Fruit fly (Drosophila melanogaster) whole organism, adult: ENCODE measurements around the gene CG13300.

Source experiments
- CG11617 ChIP-seq: fragments of 200-800 bp; sonication (Bioruptor generic); optimal IDR thresholded peaks from 2 replicates; lab custom pipeline; 2017; ENCODE audit warnings: mild to moderate bottlenecking, missing biosample characterization, missing genetic modification reagents, missing genetic modification characterization
- CG12768 ChIP-seq: fragments of 200-800 bp; sonication (Bioruptor generic); optimal IDR thresholded peaks from 2 replicates; lab custom pipeline; 2017; ENCODE audit warnings: missing biosample characterization, missing genetic modification characterization, mild to moderate bottlenecking, moderate library complexity, missing genetic modification reagents
- CG14711 ChIP-seq: fragments of 200-800 bp; sonication (Bioruptor generic); optimal IDR thresholded peaks from 2 replicates; lab custom pipeline; 2018; ENCODE audit warnings: missing biosample characterization, mild to moderate bottlenecking, missing genetic modification characterization, moderate library complexity
- CG1620 ChIP-seq: fragments of 200-800 bp; sonication (Bioruptor generic); optimal IDR thresholded peaks from 2 replicates; lab custom pipeline; 2016; ENCODE audit warnings: missing biosample characterization, missing genetic modification characterization
- CG33017 ChIP-seq: fragments of 200-800 bp; sonication (Bioruptor generic); optimal IDR thresholded peaks from 2 replicates; lab custom pipeline; 2018; ENCODE audit warnings: missing biosample characterization, mild to moderate bottlenecking, missing genetic modification characterization, moderate library complexity
- CG5204 ChIP-seq: fragments of 200-800 bp; sonication (Bioruptor generic); optimal IDR thresholded peaks from 2 replicates; lab custom pipeline; 2016; ENCODE audit warnings: missing biosample characterization, missing genetic modification characterization
- CG7045 ChIP-seq: fragments of 200-800 bp; sonication (Bioruptor generic); optimal IDR thresholded peaks from 2 replicates; lab custom pipeline; 2017; ENCODE audit warnings: missing biosample characterization, mild to moderate bottlenecking, missing genetic modification characterization
- CG7101 ChIP-seq: fragments of 200-800 bp; sonication (Bioruptor generic); optimal IDR thresholded peaks from 2 replicates; lab custom pipeline; 2018; ENCODE audit warnings: missing biosample characterization, mild to moderate bottlenecking, missing genetic modification characterization, moderate library complexity
- Clk ChIP-seq: fragments of 200-800 bp; sonication (Bioruptor generic); optimal IDR thresholded peaks from 2 replicates; lab custom pipeline; 2017; ENCODE audit warnings: missing biosample characterization, missing genetic modification characterization
- Crg-1 ChIP-seq: fragments of 200-800 bp; sonication (Bioruptor generic); optimal IDR thresholded peaks from 2 replicates; lab custom pipeline; 2016; ENCODE audit warnings: missing biosample characterization, missing genetic modification characterization
- Hr96 ChIP-seq: fragments of 200-800 bp; sonication (Bioruptor generic); optimal IDR thresholded peaks from 2 replicates; lab custom pipeline; 2016; ENCODE audit warnings: missing biosample characterization, missing genetic modification characterization
- Mnt ChIP-seq: fragments of 200-800 bp; sonication (Bioruptor generic); optimal IDR thresholded peaks from 2 replicates; lab custom pipeline; 2016; ENCODE audit warnings: missing biosample characterization, mild to moderate bottlenecking, missing genetic modification characterization
- bab1 ChIP-seq: fragments of 200-800 bp; sonication (Bioruptor generic); optimal IDR thresholded peaks from 3 replicates; lab custom pipeline; 2019; ENCODE audit warnings: missing biosample characterization, mild to moderate bottlenecking, missing genetic modification characterization, moderate library complexity
- cic ChIP-seq: fragments of 200-800 bp; sonication (Bioruptor generic); optimal IDR thresholded peaks from 2 replicates; lab custom pipeline; 2017; ENCODE audit warnings: missing biosample characterization, mild to moderate bottlenecking, missing genetic modification characterization, moderate library complexity
- cnc ChIP-seq, 2 experiments: fragments of >200 bp; optimal IDR thresholded peaks; 2 replicates each; lab custom pipeline; 2017
- kay ChIP-seq: fragments of 200-800 bp; sonication (Bioruptor generic); peaks from one replicate; lab custom pipeline; 2016; ENCODE audit warnings: missing biosample characterization, missing genetic modification characterization, borderline replicate concordance
- ovo ChIP-seq: fragments of 200-800 bp; sonication (Bioruptor generic); optimal IDR thresholded peaks from 2 replicates; lab custom pipeline; 2016; ENCODE audit warnings: missing biosample characterization, missing genetic modification characterization
- pad ChIP-seq: fragments of 200-800 bp; sonication (Bioruptor generic); optimal IDR thresholded peaks from 3 replicates; lab custom pipeline; 2017; ENCODE audit warnings: missing biosample characterization, missing genetic modification characterization, mild to moderate bottlenecking, moderate library complexity, missing genetic modification reagents
- tj ChIP-seq: fragments of 200-800 bp; sonication (Bioruptor generic); optimal IDR thresholded peaks from 3 replicates; lab custom pipeline; 2017; ENCODE audit warnings: missing biosample characterization, mild to moderate bottlenecking, missing genetic modification characterization, moderate library complexity
- toe ChIP-seq: fragments of 200-800 bp; sonication (Bioruptor generic); optimal IDR thresholded peaks from 2 replicates; lab custom pipeline; 2016; ENCODE audit warnings: missing biosample characterization, missing genetic modification characterization

The CG13300 gene

DNA sequence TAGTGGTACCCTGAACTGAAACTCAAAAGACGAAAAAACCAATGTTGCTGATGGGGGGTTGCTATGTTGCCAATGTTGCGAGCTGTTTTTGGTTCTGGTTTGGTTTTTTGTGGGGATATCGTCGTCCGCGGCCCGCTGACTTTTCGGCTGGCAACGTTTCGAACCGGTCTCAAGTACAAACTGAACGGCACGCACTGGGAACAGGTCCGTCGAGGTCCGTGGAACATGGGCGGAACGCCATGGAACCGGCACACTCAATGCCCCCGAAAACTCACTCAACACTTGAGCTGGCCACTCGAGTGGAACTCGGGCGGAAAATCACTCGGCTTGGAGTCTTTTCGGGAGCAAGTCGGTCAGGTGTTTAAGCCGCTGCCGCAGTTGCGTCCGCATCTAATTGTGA lies at the start of gene CG13300:
TSS of gene CG13300 (minus strand) at position 159 of the 400 bp plus-strand sequence.
- TF ChIP-seq CG7101 (tag; lab: Kevin White, UChicago), result no peak
- TF ChIP-seq Crg-1 (GFP tag; lab: Kevin White, UChicago), result no peak
- TF ChIP-seq toe, result no peak
- no peak for TF ChIP-seq Mnt
- TF ChIP-seq cnc (optimal IDR thresholded peaks at IDR 0.05; lab: Kevin White, UChicago), result no peak
- TF ChIP-seq tj, result no peak
- TF ChIP-seq ovo (GFP tag; lab: Kevin White, UChicago), result no peak
- no peak for TF ChIP-seq CG5204 (GFP tag; lab: Kevin White, UChicago)
- TF ChIP-seq Hr96 (GFP tag; lab: Kevin White, UChicago), result no peak
- no peak for TF ChIP-seq CG1620
- no peak for TF ChIP-seq CG14711 (tag; lab: Kevin White, UChicago)
- no peak for TF ChIP-seq kay
- no peak for TF ChIP-seq CG11617 (GFP tag; lab: Kevin White, UChicago)
- no peak for TF ChIP-seq CG12768
- no peak for TF ChIP-seq Clk
- TF ChIP-seq CG7045 (GFP tag; lab: Kevin White, UChicago), result no peak
- no peak for TF ChIP-seq pad (GFP tag; lab: Kevin White, UChicago)
- no peak for TF ChIP-seq bab1
- no peak for TF ChIP-seq cic

DNA sequence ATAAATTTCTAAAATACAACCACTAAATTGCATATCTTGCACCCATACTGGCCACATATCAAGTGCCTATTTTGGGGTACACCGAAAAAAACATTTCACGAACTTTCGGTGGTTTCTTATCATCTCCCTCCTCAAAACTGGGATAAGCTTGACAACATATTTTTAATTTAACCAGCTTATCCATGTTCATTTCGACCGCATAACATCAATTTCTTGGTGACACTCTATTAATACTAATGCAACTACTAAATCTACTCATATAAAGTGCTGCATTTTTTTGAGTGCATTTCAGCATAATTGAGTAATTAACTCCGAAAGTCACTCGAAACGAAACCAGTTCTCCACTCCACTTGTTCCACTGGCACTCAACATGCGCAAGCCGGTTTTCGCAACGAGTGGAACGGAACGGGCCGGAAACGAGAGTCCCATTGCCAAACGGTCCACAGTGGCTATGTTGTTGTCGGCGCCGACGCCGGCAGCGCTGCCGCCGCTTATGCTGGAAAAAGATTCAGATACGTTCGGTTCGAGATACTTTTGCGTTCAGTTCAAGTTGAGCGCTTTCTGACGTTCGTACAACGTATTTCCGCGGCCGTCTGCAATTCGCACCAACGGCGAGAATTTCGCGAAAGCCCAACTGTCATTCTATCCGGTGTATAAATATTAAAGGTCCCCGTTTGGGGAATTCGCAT lies 48.0 kb upstream of the CG13300 start, which contains the start of gene CG42747:
TSS of gene CG42747 (plus strand) at position 529 of the 689 bp plus-strand sequence.
- TF ChIP-seq CG1620, result no peak
- TF ChIP-seq tj, result peak; percentile 38

DNA sequence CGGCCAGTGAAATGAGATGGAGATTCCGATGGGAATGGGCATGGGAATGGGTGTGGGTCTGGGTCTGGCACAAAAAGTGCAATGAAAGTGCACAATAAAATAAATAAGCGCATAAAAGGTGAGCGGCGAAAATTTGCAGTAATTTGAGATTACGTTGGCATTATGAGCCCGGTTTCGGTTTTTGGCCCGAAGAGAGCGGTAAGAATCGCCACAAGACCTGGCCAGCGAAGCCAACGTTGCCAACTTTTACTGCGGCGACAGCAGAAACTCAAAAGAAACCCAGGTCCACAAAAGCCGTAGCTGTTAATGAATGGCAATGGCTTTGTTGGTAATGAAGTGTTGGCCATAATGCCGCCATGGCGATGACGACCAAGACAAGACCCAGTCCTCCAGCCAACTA lies 45.6 kb upstream of the CG13300 start:
- TF ChIP-seq cic (no peak), tj (peak; percentile 92)

DNA sequence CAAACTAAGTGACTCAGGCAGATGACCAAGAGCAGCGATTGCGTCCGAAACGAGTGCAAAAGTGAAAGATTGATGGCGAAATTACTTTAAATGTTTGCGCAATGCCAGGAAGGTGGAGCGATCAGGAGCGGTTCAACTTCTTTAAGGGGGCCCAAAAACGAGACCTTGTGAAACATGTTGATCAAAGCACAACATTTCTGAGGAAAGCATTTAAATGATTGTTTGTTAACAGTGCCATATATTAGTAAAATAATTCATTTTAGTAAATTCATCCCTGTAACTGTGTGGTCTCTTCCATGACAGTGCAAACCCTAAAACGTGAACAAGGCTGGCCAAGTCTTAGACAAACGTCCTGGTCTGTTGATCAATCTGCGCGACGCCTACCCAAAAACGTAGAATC lies 43.7 kb upstream of the CG13300 start:
- TF ChIP-seq CG5204 (GFP tag; lab: Kevin White, UChicago), result no peak
- no peak for TF ChIP-seq cic
- TF ChIP-seq CG1620, result no peak
- no peak for TF ChIP-seq ovo (GFP tag; lab: Kevin White, UChicago)
- no peak for TF ChIP-seq CG12768
- no peak for TF ChIP-seq Hr96 (GFP tag; lab: Kevin White, UChicago)
- no peak for TF ChIP-seq bab1
- no peak for TF ChIP-seq kay
- TF ChIP-seq CG7101 (tag; lab: Kevin White, UChicago), result no peak
- no peak for TF ChIP-seq CG7045 (GFP tag; lab: Kevin White, UChicago)
- TF ChIP-seq tj, result no peak
- no peak for TF ChIP-seq toe

DNA sequence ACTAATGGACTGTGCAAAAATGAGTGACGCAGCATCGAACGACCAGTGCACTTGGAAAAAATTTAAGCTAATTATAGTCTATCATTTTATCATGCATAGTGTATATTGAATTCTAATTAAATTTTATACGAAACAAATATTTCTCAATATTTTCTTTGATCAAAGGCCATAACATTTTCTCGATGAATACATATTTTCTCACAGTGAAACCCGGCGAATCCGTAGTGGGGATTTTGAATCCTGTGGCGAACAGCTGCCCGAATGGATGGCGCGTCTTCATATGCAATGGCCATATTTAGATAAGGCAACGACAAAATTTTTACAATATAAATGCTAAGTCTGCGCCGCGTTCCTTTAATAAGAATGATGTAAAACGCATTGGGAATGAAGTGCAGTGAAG lies 40.3 kb upstream of the CG13300 start:
- TF ChIP-seq tj (no peak), Mnt (no peak), bab1 (no peak), Crg-1 (GFP tag; lab: Kevin White, UChicago) (no peak), CG14711 (tag; lab: Kevin White, UChicago) (no peak), cic (no peak), ovo (GFP tag; lab: Kevin White, UChicago) (no peak), CG5204 (GFP tag; lab: Kevin White, UChicago) (no peak)

DNA sequence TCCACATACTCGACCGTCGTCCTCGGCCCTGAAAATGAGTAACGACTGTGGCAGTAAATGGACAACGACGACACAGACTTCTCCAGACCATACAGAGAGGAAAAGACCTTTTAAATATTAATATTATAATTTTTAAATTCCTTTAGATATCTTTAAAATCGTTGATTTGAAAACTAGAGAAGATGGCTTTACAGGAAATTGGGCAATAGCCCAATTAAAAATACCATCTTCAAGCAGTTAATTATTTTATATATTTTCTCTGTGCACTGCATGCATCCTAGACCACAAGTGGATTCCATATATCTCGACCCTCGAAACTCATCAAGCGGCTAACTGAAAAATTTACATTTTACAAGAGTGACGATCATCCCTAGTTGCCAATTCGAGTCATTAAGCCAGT lies 39.2 kb upstream of the CG13300 start:
- TF ChIP-seq toe (no peak), pad (GFP tag; lab: Kevin White, UChicago) (no peak), CG11617 (GFP tag; lab: Kevin White, UChicago) (no peak), CG5204 (GFP tag; lab: Kevin White, UChicago) (no peak), CG7101 (tag; lab: Kevin White, UChicago) (no peak), kay (no peak), CG33017 (tag; lab: Kevin White, UChicago) (no peak), cic (no peak), ovo (GFP tag; lab: Kevin White, UChicago) (no peak), Mnt (no peak), CG7045 (GFP tag; lab: Kevin White, UChicago) (no peak)

DNA sequence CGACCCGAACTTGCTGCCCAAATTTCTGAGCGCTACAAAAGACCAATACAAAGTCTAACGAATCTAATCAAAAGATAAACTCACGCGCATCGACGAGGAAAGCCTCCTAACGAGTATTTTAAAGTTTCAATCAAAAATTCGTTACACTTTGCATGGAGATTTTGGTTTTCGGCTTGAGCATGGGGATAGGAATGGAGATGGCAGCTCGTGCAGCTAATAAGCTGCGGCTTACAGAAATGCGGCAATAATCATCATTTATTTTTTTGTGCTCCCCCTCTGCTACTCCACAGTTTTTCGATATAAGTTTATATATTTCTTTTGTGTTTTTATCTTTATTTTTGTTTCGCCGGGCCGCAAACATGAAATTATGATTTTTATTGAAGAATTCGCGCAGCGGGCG lies 35.6 kb upstream of the CG13300 start:
- peak; percentile 17 for TF ChIP-seq kay
- no peak for TF ChIP-seq CG1620

DNA sequence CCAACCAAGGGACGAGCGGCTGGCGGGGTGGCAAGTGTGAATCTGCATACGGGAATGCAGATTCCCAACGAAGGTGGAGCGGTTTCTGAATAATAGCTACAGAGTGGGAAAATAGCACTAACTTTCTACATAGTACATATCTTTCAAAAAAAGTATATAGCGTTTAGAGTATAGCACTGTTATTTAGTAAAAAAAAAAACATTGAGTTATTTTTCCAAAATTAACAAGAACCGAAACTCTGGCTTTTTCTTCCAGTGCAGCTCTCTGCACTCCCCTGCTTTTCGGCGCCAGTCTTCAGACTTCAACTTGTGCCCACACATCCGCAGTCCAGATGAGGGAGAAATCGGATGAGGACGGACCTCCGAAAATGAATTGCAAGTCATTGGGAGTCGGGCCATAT lies 19.2 kb upstream of the CG13300 start:
- TF ChIP-seq cnc (optimal IDR thresholded peaks at IDR 0.05; lab: Kevin White, UChicago) (no peak), CG11617 (GFP tag; lab: Kevin White, UChicago) (no peak), CG1620 (no peak), Clk (no peak), kay (no peak), Crg-1 (GFP tag; lab: Kevin White, UChicago) (no peak), CG7045 (GFP tag; lab: Kevin White, UChicago) (no peak), toe (no peak), CG5204 (GFP tag; lab: Kevin White, UChicago) (no peak), cic (no peak), CG14711 (tag; lab: Kevin White, UChicago) (no peak)
